Fruit fly (Drosophila melanogaster) whole organism, adult: ENCODE results near the gene Jhbp14.

Source experiments
- CG11617 ChIP-seq: fragments of 200-800 bp; sonication (Bioruptor generic); optimal IDR thresholded peaks from 2 replicates; lab custom pipeline; 2017; ENCODE audit warnings: mild to moderate bottlenecking, missing biosample characterization, missing genetic modification reagents, missing genetic modification characterization
- CG12768 ChIP-seq: fragments of 200-800 bp; sonication (Bioruptor generic); optimal IDR thresholded peaks from 2 replicates; lab custom pipeline; 2017; ENCODE audit warnings: missing biosample characterization, missing genetic modification characterization, mild to moderate bottlenecking, moderate library complexity, missing genetic modification reagents
- CG14711 ChIP-seq: fragments of 200-800 bp; sonication (Bioruptor generic); optimal IDR thresholded peaks from 2 replicates; lab custom pipeline; 2018; ENCODE audit warnings: missing biosample characterization, mild to moderate bottlenecking, missing genetic modification characterization, moderate library complexity
- CG1620 ChIP-seq: fragments of 200-800 bp; sonication (Bioruptor generic); optimal IDR thresholded peaks from 2 replicates; lab custom pipeline; 2016; ENCODE audit warnings: missing biosample characterization, missing genetic modification characterization
- CG33017 ChIP-seq: fragments of 200-800 bp; sonication (Bioruptor generic); optimal IDR thresholded peaks from 2 replicates; lab custom pipeline; 2018; ENCODE audit warnings: missing biosample characterization, mild to moderate bottlenecking, missing genetic modification characterization, moderate library complexity
- CG5204 ChIP-seq: fragments of 200-800 bp; sonication (Bioruptor generic); optimal IDR thresholded peaks from 2 replicates; lab custom pipeline; 2016; ENCODE audit warnings: missing biosample characterization, missing genetic modification characterization
- CG7045 ChIP-seq: fragments of 200-800 bp; sonication (Bioruptor generic); optimal IDR thresholded peaks from 2 replicates; lab custom pipeline; 2017; ENCODE audit warnings: missing biosample characterization, mild to moderate bottlenecking, missing genetic modification characterization
- CG7101 ChIP-seq: fragments of 200-800 bp; sonication (Bioruptor generic); optimal IDR thresholded peaks from 2 replicates; lab custom pipeline; 2018; ENCODE audit warnings: missing biosample characterization, mild to moderate bottlenecking, missing genetic modification characterization, moderate library complexity
- Clk ChIP-seq: fragments of 200-800 bp; sonication (Bioruptor generic); optimal IDR thresholded peaks from 2 replicates; lab custom pipeline; 2017; ENCODE audit warnings: missing biosample characterization, missing genetic modification characterization
- Crg-1 ChIP-seq: fragments of 200-800 bp; sonication (Bioruptor generic); optimal IDR thresholded peaks from 2 replicates; lab custom pipeline; 2016; ENCODE audit warnings: missing biosample characterization, missing genetic modification characterization
- Hr96 ChIP-seq: fragments of 200-800 bp; sonication (Bioruptor generic); optimal IDR thresholded peaks from 2 replicates; lab custom pipeline; 2016; ENCODE audit warnings: missing biosample characterization, missing genetic modification characterization
- Mnt ChIP-seq: fragments of 200-800 bp; sonication (Bioruptor generic); optimal IDR thresholded peaks from 2 replicates; lab custom pipeline; 2016; ENCODE audit warnings: missing biosample characterization, mild to moderate bottlenecking, missing genetic modification characterization
- bab1 ChIP-seq: fragments of 200-800 bp; sonication (Bioruptor generic); optimal IDR thresholded peaks from 3 replicates; lab custom pipeline; 2019; ENCODE audit warnings: missing biosample characterization, mild to moderate bottlenecking, missing genetic modification characterization, moderate library complexity
- cic ChIP-seq: fragments of 200-800 bp; sonication (Bioruptor generic); optimal IDR thresholded peaks from 2 replicates; lab custom pipeline; 2017; ENCODE audit warnings: missing biosample characterization, mild to moderate bottlenecking, missing genetic modification characterization, moderate library complexity
- cnc ChIP-seq, 2 experiments: fragments of >200 bp; optimal IDR thresholded peaks; 2 replicates each; lab custom pipeline; 2017
- kay ChIP-seq: fragments of 200-800 bp; sonication (Bioruptor generic); peaks from one replicate; lab custom pipeline; 2016; ENCODE audit warnings: missing biosample characterization, missing genetic modification characterization, borderline replicate concordance
- ovo ChIP-seq: fragments of 200-800 bp; sonication (Bioruptor generic); optimal IDR thresholded peaks from 2 replicates; lab custom pipeline; 2016; ENCODE audit warnings: missing biosample characterization, missing genetic modification characterization
- pad ChIP-seq: fragments of 200-800 bp; sonication (Bioruptor generic); optimal IDR thresholded peaks from 3 replicates; lab custom pipeline; 2017; ENCODE audit warnings: missing biosample characterization, missing genetic modification characterization, mild to moderate bottlenecking, moderate library complexity, missing genetic modification reagents
- tj ChIP-seq: fragments of 200-800 bp; sonication (Bioruptor generic); optimal IDR thresholded peaks from 3 replicates; lab custom pipeline; 2017; ENCODE audit warnings: missing biosample characterization, mild to moderate bottlenecking, missing genetic modification characterization, moderate library complexity
- toe ChIP-seq: fragments of 200-800 bp; sonication (Bioruptor generic); optimal IDR thresholded peaks from 2 replicates; lab custom pipeline; 2016; ENCODE audit warnings: missing biosample characterization, missing genetic modification characterization

Jhbp14 gene

DNA sequence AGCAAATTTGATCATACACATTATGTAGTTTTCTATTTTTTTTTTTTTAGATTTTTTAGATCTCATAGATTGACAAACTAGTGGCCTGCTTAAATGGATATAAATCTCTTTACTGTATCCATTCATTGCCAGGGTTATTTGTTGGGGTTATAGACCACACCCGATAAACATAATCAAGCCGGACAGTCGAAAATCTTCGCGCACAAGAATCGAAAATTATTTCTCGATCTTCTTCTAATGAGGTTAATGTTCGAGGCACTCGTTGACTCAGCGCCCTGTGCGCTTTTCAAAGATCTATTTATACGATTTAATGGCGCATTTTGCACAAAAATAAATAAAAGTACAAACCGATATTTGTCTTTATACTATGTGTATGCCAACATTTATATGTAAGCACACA, 23.3 kb downstream of the Jhbp14 start, which contains the start of gene CG31730:
Gene CG31730, minus strand, starts transcription at position 101 of the 400 bp plus-strand sequence.
- no peak for TF ChIP-seq CG14711 (tag; lab: Kevin White, UChicago)
- no peak for TF ChIP-seq cnc (optimal IDR thresholded peaks at IDR 0.05; lab: Kevin White, UChicago)
- no peak for TF ChIP-seq Hr96
- no peak for TF ChIP-seq CG7045
- no peak for TF ChIP-seq CG11617 (GFP tag; lab: Kevin White, UChicago)
- TF ChIP-seq Crg-1 (GFP tag; lab: Kevin White, UChicago): no peak
- no peak for TF ChIP-seq CG7101 (tag; lab: Kevin White, UChicago)
- TF ChIP-seq CG33017 (tag; lab: Kevin White, UChicago): no peak
- TF ChIP-seq kay (GFP tag; lab: Kevin White, UChicago): no peak
- TF ChIP-seq CG5204: no peak

DNA sequence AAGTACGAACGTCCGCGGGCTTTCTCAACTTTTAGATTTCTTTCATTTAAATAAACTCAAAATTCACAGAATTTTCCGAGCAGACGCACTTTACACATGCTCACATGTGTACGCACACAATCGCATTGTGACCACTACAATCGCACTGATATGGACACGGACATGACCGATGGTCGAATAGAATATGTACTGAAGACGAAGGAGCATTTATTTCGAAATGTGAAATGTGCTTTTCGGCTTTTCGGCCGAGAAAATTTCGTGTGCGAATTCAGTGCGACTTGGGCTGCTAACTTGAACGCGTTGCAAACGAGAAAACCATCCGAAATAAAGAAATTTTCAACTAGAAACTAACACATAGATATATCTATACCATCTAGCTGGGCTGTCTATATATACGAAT, 24.4 kb downstream of the Jhbp14 start, which contains the start of gene CG44085:
Gene CG44085, plus strand, starts transcription at position 269 of the 400 bp plus-strand sequence.
- TF ChIP-seq CG14711 (tag; lab: Kevin White, UChicago) (no peak), ovo (GFP tag; lab: Kevin White, UChicago) (no peak), CG7101 (tag; lab: Kevin White, UChicago) (no peak), CG7045 (no peak), cnc (optimal IDR thresholded peaks at IDR 0.05; lab: Kevin White, UChicago) (no peak), pad (GFP tag; lab: Kevin White, UChicago) (no peak), CG1620 (GFP tag; lab: Kevin White, UChicago) (no peak), toe (no peak), kay (GFP tag; lab: Kevin White, UChicago) (no peak), cic (no peak), CG12768 (GFP tag; lab: Kevin White, UChicago) (no peak), Mnt (GFP tag; lab: Kevin White, UChicago) (no peak), Clk (GFP tag; lab: Kevin White, UChicago) (no peak), CG11617 (GFP tag; lab: Kevin White, UChicago) (no peak), CG33017 (tag; lab: Kevin White, UChicago) (no peak), Hr96 (no peak), bab1 (no peak), Crg-1 (GFP tag; lab: Kevin White, UChicago) (no peak), tj (no peak)

DNA sequence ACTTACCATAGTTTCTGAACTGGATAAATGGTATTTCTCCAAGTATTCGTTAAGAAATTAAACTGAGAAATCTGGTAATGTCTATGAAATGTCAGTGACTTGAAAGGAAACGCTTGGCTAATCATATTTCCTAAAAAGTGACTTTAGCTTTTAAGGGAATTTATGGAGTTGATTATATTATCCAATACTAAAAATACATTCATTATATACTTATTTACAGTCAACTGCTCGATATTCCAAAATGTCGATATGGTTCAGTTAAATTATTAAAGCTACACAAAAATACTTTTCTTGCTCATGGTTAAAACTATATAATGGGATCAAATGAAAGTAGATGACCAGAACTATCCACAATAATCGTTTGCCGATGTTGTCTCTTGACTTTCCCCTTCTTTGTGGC, 29.5 kb downstream of the Jhbp14 start, which contains the start of gene CG31848:
Gene CG31848, minus strand, starts transcription at position 101 of the 400 bp plus-strand sequence.
- TF ChIP-seq CG33017 (tag; lab: Kevin White, UChicago) (no peak), ovo (GFP tag; lab: Kevin White, UChicago) (no peak), bab1 (no peak), toe (no peak), CG14711 (tag; lab: Kevin White, UChicago) (no peak), tj (no peak), kay (GFP tag; lab: Kevin White, UChicago) (no peak), CG7101 (tag; lab: Kevin White, UChicago) (no peak)

DNA sequence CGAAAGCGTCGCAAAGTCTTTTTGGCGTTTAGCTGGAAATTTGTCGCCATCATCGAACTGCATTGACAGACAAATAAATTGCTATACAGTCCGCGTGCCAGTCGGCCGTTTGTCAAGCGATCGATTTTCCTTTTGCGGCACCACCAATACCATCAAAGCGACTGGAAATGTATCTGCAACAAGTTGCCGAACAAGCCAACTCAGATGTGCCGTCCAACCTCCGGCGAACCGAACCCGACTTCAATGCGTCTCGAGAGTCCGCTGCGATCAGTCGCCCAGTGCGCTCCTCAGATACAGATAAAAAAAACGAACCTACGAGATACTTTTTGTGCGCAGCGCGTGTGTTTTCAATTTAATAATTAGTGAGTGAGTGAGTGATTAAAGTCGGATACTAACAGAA, 30.3 kb downstream of the Jhbp14 start:
- TF ChIP-seq CG7045 (no peak), CG14711 (tag; lab: Kevin White, UChicago) (no peak), CG5204 (no peak), kay (GFP tag; lab: Kevin White, UChicago) (no peak), tj (no peak), bab1 (no peak), pad (GFP tag; lab: Kevin White, UChicago) (no peak), CG1620 (GFP tag; lab: Kevin White, UChicago) (no peak), CG12768 (GFP tag; lab: Kevin White, UChicago) (no peak), CG33017 (tag; lab: Kevin White, UChicago) (no peak), CG7101 (tag; lab: Kevin White, UChicago) (no peak), Crg-1 (GFP tag; lab: Kevin White, UChicago) (no peak), CG11617 (GFP tag; lab: Kevin White, UChicago) (no peak), toe (no peak), cnc (optimal IDR thresholded peaks at IDR 0.05; lab: Kevin White, UChicago) (no peak)

DNA sequence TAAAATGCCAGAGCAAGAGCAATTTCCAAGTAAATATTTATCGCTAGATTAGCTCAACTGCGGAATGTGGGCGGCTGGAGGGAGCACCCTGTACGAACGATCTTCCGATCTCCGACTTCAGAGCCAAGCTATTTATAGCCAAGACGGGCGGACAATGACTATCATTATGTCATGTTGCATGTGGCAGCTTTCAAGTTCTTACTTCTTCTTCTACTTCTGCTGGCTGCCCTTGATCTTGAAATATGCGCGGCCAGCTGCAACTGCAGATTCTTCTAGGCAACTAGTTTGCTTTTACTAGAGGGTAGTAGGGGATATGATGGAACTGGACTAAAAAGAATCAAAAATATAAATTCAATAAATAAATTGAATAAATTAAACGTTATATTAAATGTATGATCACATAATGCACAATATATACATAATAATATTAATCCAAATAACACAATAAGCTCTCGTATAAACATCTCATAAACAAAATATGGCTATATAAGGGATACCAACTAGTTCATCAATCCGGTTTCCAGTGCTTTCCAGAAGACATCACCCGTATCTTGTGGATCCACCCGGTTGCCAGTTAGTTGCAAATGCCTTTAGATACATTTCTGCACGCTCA, 31.9 kb downstream of the Jhbp14 start:
- no peak for TF ChIP-seq CG12768 (GFP tag; lab: Kevin White, UChicago)
- TF ChIP-seq toe: no peak
- no peak for TF ChIP-seq cic
- TF ChIP-seq Clk (GFP tag; lab: Kevin White, UChicago): no peak
- no peak for TF ChIP-seq tj
- no peak for TF ChIP-seq CG33017 (tag; lab: Kevin White, UChicago)

DNA sequence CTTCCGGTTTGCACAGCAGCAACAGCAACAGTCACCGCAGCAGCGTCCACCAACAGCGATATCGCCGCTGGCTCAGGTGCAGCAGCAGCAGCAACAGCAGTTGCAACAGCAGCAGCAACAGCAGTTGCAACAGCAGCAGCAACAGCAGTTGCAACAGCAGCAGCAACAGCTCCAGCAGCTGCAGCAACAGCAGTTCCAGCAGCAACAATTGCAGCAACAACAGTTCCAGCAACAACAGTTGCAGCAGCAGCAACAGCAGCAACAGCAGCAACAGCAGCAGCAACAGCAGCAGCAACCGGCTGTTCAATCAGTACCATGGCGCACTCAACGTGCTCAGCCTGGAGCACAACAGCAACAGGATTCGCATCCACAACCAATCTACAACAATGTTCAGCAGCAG, 36.2 kb downstream of the Jhbp14 start:
- no peak for TF ChIP-seq CG14711 (tag; lab: Kevin White, UChicago)
- no peak for TF ChIP-seq CG11617 (GFP tag; lab: Kevin White, UChicago)
- no peak for TF ChIP-seq CG7045
- TF ChIP-seq CG7101 (tag; lab: Kevin White, UChicago): no peak
- TF ChIP-seq CG1620 (GFP tag; lab: Kevin White, UChicago): no peak
- TF ChIP-seq CG5204: no peak
- TF ChIP-seq cic: no peak
- TF ChIP-seq cnc (optimal IDR thresholded peaks at IDR 0.05; lab: Kevin White, UChicago): no peak

DNA sequence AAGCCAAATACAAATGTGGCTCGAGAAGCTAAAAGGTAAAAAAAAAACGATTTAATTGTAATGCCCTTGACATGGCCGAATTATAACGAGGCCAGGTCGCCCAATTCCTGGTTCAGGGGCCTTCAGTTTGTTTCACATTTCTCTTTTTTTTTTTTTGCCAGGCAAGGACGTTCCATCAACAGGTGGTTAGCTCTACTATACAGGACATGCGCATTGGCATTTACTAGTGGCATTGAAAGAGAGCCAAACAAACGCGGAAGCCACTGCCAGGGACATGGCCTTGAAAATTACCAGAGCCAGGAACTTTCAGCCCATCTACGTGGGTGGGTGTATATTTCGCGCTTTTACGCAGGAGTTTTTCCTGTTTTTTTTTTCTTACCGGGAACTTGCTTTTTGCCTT, 49.5 kb downstream of the Jhbp14 start:
- TF ChIP-seq tj: no peak
- no peak for TF ChIP-seq CG33017 (tag; lab: Kevin White, UChicago)
- no peak for TF ChIP-seq Clk (GFP tag; lab: Kevin White, UChicago)
- TF ChIP-seq bab1: no peak
- no peak for TF ChIP-seq CG11617 (GFP tag; lab: Kevin White, UChicago)
- no peak for TF ChIP-seq ovo (GFP tag; lab: Kevin White, UChicago)
- TF ChIP-seq CG7101 (tag; lab: Kevin White, UChicago): no peak
- no peak for TF ChIP-seq Hr96
- no peak for TF ChIP-seq cic
- TF ChIP-seq CG12768 (GFP tag; lab: Kevin White, UChicago): no peak
- TF ChIP-seq cnc (optimal IDR thresholded peaks at IDR 0.05; lab: Kevin White, UChicago): no peak
- TF ChIP-seq kay (GFP tag; lab: Kevin White, UChicago): no peak
- TF ChIP-seq toe: no peak
- TF ChIP-seq pad (GFP tag; lab: Kevin White, UChicago): no peak
- TF ChIP-seq CG5204: no peak
- no peak for TF ChIP-seq CG7045
- no peak for TF ChIP-seq CG1620 (GFP tag; lab: Kevin White, UChicago)
- no peak for TF ChIP-seq Mnt (GFP tag; lab: Kevin White, UChicago)
- TF ChIP-seq Crg-1 (GFP tag; lab: Kevin White, UChicago): no peak
- TF ChIP-seq CG14711 (tag; lab: Kevin White, UChicago): no peak
